Fruit fly (Drosophila melanogaster) Kc167 (cell line): ENCODE measurements around the gene Blos4.

ENCODE experiments used
- Myc ChIP-seq: fragments of >200 bp; optimal IDR thresholded peaks from 2 replicates; lab custom pipeline; 2017; ENCODE audit warnings: missing external identifiers
- Sin3A ChIP-seq: fragments of >200 bp; optimal IDR thresholded peaks from 2 replicates; lab custom pipeline; 2018; ENCODE audit warnings: missing external identifiers
- insv ChIP-seq: fragments of >200 bp; optimal IDR thresholded peaks from 3 replicates; lab custom pipeline; 2018; ENCODE audit warnings: missing external identifiers
- psq ChIP-seq: fragments of >200 bp; optimal IDR thresholded peaks from 2 replicates; lab custom pipeline; 2017; ENCODE audit warnings: missing external identifiers
- ttk ChIP-seq: sonication (Bioruptor generic); optimal IDR thresholded peaks from 2 replicates; lab custom pipeline; 2017; ENCODE audit warnings: missing external identifiers

DNA sequence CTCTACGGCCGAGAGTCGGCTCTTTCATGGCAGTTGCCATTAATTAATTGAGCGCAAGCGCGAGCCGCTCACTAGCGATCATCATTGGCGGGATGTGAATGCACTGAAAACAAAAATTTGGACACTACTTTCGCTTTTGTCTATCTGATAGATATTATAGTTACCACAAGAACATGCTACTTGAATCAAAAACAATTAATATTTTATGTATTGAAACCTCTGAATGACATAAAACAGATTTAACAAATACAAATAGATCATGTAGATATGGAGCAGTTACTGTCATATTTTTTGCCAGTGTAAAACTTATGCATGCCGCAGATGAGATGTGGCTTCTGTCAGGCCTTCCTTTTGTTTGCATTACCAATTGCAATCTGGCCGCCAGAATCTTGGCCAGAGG, 49.1 kb downstream of the Blos4 start:
- no peak for TF ChIP-seq ttk (lab: Kevin White, UChicago)
- TF ChIP-seq Myc, result no peak
- no peak for TF ChIP-seq insv (lab: Kevin White, UChicago)
- no peak for TF ChIP-seq psq (lab: Kevin White, UChicago)
- TF ChIP-seq Sin3A (lab: Kevin White, UChicago), result no peak
